Worm (Caenorhabditis elegans) whole organism, young adult: Measurements from ENCODE around the gene frpr-8.

Experiments used
- B0261.1 ChIP-seq: sonication (generic microtip); optimal IDR thresholded peaks from 2 replicates; lab custom pipeline; 2016; ENCODE audit warnings: mild to moderate bottlenecking, missing genetic modification characterization, moderate library complexity, missing compliant biosample characterization
- F22D6.2 ChIP-seq: sonication (generic microtip); optimal IDR thresholded peaks from 2 replicates; lab custom pipeline; 2016; ENCODE audit warnings: mild to moderate bottlenecking, missing genetic modification characterization, missing compliant biosample characterization
- F52B5.7 ChIP-seq: sonication (generic microtip); optimal IDR thresholded peaks from 2 replicates; lab custom pipeline; 2016; ENCODE audit warnings: mild to moderate bottlenecking, missing genetic modification characterization, missing compliant biosample characterization
- F57A8.1 ChIP-seq: fragments of 200-800 bp; sonication (Bioruptor generic); optimal IDR thresholded peaks from 2 replicates; lab custom pipeline; 2018; ENCODE audit warnings: mild to moderate bottlenecking, missing genetic modification characterization, moderate library complexity, missing compliant biosample characterization
- K11D2.4 ChIP-seq: fragments of 200-800 bp; sonication (Bioruptor generic); IDR thresholded peaks from 2 replicates; pipeline ENCODE4 v1.3.6; 2022; ENCODE audit warnings: missing genetic modification reagents, missing genetic modification characterization, missing compliant biosample characterization
- Y67H2A.10 ChIP-seq: fragments of 200-800 bp; sonication (Bioruptor generic); conservative IDR thresholded peaks from 2 replicates; pipeline ENCODE4 v1.3.6; 2022; ENCODE audit warnings: missing genetic modification reagents, missing genetic modification characterization, missing compliant biosample characterization
- aptf-3 ChIP-seq: fragments of 200-800 bp; sonication (Bioruptor generic); IDR thresholded peaks from 2 replicates; pipeline ENCODE4 v1.3.6; 2022; ENCODE audit warnings: missing genetic modification characterization, missing compliant biosample characterization
- atf-7 ChIP-seq: sonication (generic microtip); optimal IDR thresholded peaks from 2 replicates; lab custom pipeline; 2017; ENCODE audit warnings: mild to moderate bottlenecking, missing genetic modification characterization, missing compliant biosample characterization
- bed-1 ChIP-seq: fragments of 200-800 bp; sonication (Bioruptor generic); IDR thresholded peaks from 2 replicates; pipeline ENCODE4 v1.3.6; 2022; ENCODE audit warnings: missing genetic modification reagents, missing genetic modification characterization, missing compliant biosample characterization
- ccch-3 ChIP-seq: fragments of 200-800 bp; sonication (Bioruptor generic); optimal IDR thresholded peaks from 2 replicates; lab custom pipeline; 2018; ENCODE audit warnings: mild to moderate bottlenecking, missing genetic modification characterization, missing compliant biosample characterization
- ceh-100 ChIP-seq: fragments of 200-800 bp; sonication (Bioruptor generic); IDR thresholded peaks from 2 replicates; pipeline ENCODE4 v1.3.6; 2022; ENCODE audit warnings: missing genetic modification reagents, missing genetic modification characterization, missing compliant biosample characterization
- ceh-91 ChIP-seq: fragments of 200-800 bp; sonication (Bioruptor generic); IDR thresholded peaks from 2 replicates; pipeline ENCODE4 v1.3.6; 2022; ENCODE audit warnings: missing genetic modification reagents, missing genetic modification characterization, missing compliant biosample characterization
- dpl-1 ChIP-seq: fragments of 150-350 bp; optimal IDR thresholded peaks from 2 replicates; lab custom pipeline; 2014; ENCODE audit warnings: missing biosample characterization, missing genetic modification reagents, missing genetic modification characterization
- efl-1 ChIP-seq: fragments of 150-350 bp; optimal IDR thresholded peaks from 2 replicates; lab custom pipeline; 2014; ENCODE audit warnings: missing biosample characterization, missing genetic modification reagents, missing genetic modification characterization
- fkh-3 ChIP-seq: sonication (generic microtip); optimal IDR thresholded peaks from 2 replicates; lab custom pipeline; 2016; ENCODE audit warnings: mild to moderate bottlenecking, missing genetic modification characterization, missing compliant biosample characterization
- hlh-12 ChIP-seq: sonication (generic microtip); optimal IDR thresholded peaks from 2 replicates; lab custom pipeline; 2016; ENCODE audit warnings: missing genetic modification characterization, missing compliant biosample characterization
- hlh-26 ChIP-seq: fragments of 200-800 bp; sonication (Bioruptor generic); conservative IDR thresholded peaks from 2 replicates; pipeline ENCODE4 v1.3.6; 2022; ENCODE audit warnings: missing genetic modification reagents, missing genetic modification characterization, missing compliant biosample characterization
- hrde-1 ChIP-seq: sonication (generic microtip); optimal IDR thresholded peaks from 2 replicates; lab custom pipeline; 2016; ENCODE audit warnings: missing genetic modification characterization, mild to moderate bottlenecking, missing compliant biosample characterization, moderate library complexity, missing genotype, missing genetic modification reagents, borderline replicate concordance
- hsf-1 ChIP-seq: fragments of 200-800 bp; sonication (Bioruptor generic); IDR thresholded peaks from 2 replicates; pipeline ENCODE4 v1.3.6; 2022; ENCODE audit warnings: missing genetic modification reagents, missing genetic modification characterization, missing compliant biosample characterization
- lin-26 ChIP-seq: fragments of 200-800 bp; sonication (Bioruptor generic); IDR thresholded peaks from 2 replicates; pipeline ENCODE4 v1.3.6; 2022; ENCODE audit warnings: missing genetic modification reagents, missing genetic modification characterization, missing compliant biosample characterization
- lir-1 ChIP-seq: fragments of 200-800 bp; sonication (Bioruptor generic); conservative IDR thresholded peaks from 2 replicates; pipeline ENCODE4 v1.3.6; 2022; ENCODE audit warnings: missing genetic modification reagents, missing genetic modification characterization, missing compliant biosample characterization
- lsy-27 ChIP-seq: sonication (generic microtip); optimal IDR thresholded peaks from 2 replicates; lab custom pipeline; 2017; ENCODE audit warnings: missing genetic modification characterization, mild to moderate bottlenecking, missing compliant biosample characterization, antibody characterized with exemption, missing genotype, borderline replicate concordance; ENCODE audit not compliant: insufficient read depth
- mcd-1 ChIP-seq: fragments of 200-800 bp; sonication (Bioruptor generic); IDR thresholded peaks from 2 replicates; pipeline ENCODE4 v1.3.6; 2022; ENCODE audit warnings: missing genetic modification reagents, missing genetic modification characterization, missing compliant biosample characterization
- nfya-2 ChIP-seq: fragments of 200-800 bp; sonication (Bioruptor generic); IDR thresholded peaks from 2 replicates; pipeline ENCODE4 v1.3.6; 2022; ENCODE audit warnings: missing genetic modification reagents, missing genetic modification characterization, missing compliant biosample characterization
- rec-8 ChIP-seq, 2 experiments: sonication (generic microtip); optimal IDR thresholded peaks; 2 replicates each; lab custom pipeline; 2016; ENCODE audit warnings: mild to moderate bottlenecking in 2 of 2, missing genetic modification characterization in 2 of 2, missing genetic modification reagents in 2 of 2, missing genotype in 2 of 2, missing biosample characterization in 1 of 2, missing compliant biosample characterization in 1 of 2, moderate library complexity in 1 of 2
- sdz-38 ChIP-seq: sonication (generic microtip); optimal IDR thresholded peaks from 2 replicates; lab custom pipeline; 2016; ENCODE audit warnings: missing genotype, missing genetic modification characterization, missing compliant biosample characterization
- snpc-1.1 ChIP-seq: sonication (generic microtip); optimal IDR thresholded peaks from 2 replicates; lab custom pipeline; 2017; ENCODE audit warnings: missing genetic modification characterization, mild to moderate bottlenecking, missing compliant biosample characterization, antibody characterized with exemption, moderate library complexity, missing genotype, missing genetic modification reagents; ENCODE audit not compliant: insufficient read depth
- snpc-3.4 ChIP-seq: sonication (generic microtip); optimal IDR thresholded peaks from 2 replicates; lab custom pipeline; 2017; ENCODE audit warnings: missing genetic modification characterization, mild to moderate bottlenecking, missing compliant biosample characterization, antibody characterized with exemption, moderate library complexity, missing genotype, missing genetic modification reagents
- snpc-4 ChIP-seq, 5 experiments: fragments of 150-350 bp in 1 of 5; sonication (generic microtip) in 4 of 5; optimal IDR thresholded peaks; 2 replicates each; lab custom pipeline; 2014 to 2018; ENCODE audit warnings: missing genetic modification characterization in 5 of 5, missing biosample characterization in 3 of 5, antibody characterized with exemption in 2 of 5, mild to moderate bottlenecking in 2 of 5, missing compliant biosample characterization in 2 of 5, missing genotype in 2 of 5, moderate library complexity in 2 of 5, missing genetic modification reagents in 1 of 5
- xnd-1 ChIP-seq: sonication (generic microtip); optimal IDR thresholded peaks from 2 replicates; lab custom pipeline; 2016; ENCODE audit warnings: missing genotype, missing genetic modification reagents, missing genetic modification characterization, missing compliant biosample characterization
- ztf-3 ChIP-seq: fragments of 200-800 bp; sonication (Bioruptor generic); optimal IDR thresholded peaks from 2 replicates; lab custom pipeline; 2018; ENCODE audit warnings: mild to moderate bottlenecking, missing genetic modification characterization, missing compliant biosample characterization

frpr-8 gene

ce11 chrX:8677320-8677719 is 20.3 kb upstream of the frpr-8 start:
- TF ChIP-seq atf-7 (tag; lab: Kevin White, UChicago) (no peak), xnd-1 (tag; lab: Kevin White, UChicago) (no peak), sdz-38 (tag; lab: Kevin White, UChicago) (no peak), snpc-4 (GFP tag; optimal IDR thresholded peaks at IDR 0.05; lab: Kevin White, UChicago) (no peak), snpc-4 (tag; optimal IDR thresholded peaks at IDR 0.05; lab: Kevin White, UChicago) (no peak), ceh-100 (no peak), nfya-2 (GFP tag; lab: Robert Waterston, UW) (no peak), hlh-12 (tag; lab: Kevin White, UChicago) (no peak), lsy-27 (no peak), dpl-1 (no peak), B0261.1 (tag; lab: Kevin White, UChicago) (no peak), ceh-91 (GFP tag; lab: Robert Waterston, UW) (no peak), Y67H2A.10 (GFP tag; lab: Robert Waterston, UW) (no peak), ccch-3 (GFP tag; lab: Kevin White, UChicago) (no peak), hlh-26 (GFP tag; lab: Robert Waterston, UW) (no peak), mcd-1 (no peak), aptf-3 (GFP tag; lab: Robert Waterston, UW) (no peak)

ce11 chrX:8677873-8678272 is 19.7 kb upstream of the frpr-8 start:
- no peak for TF ChIP-seq aptf-3 (GFP tag; lab: Robert Waterston, UW)

ce11 chrX:8681600-8681999 is 16.0 kb upstream of the frpr-8 start, which contains the start of gene K09E2.1:
TSS of gene K09E2.1 (plus strand) at chrX:8681900.
- no peak for TF ChIP-seq rec-8 (tag; optimal IDR thresholded peaks at IDR 0.05; lab: Kevin White, UChicago)
- TF ChIP-seq lin-26 (GFP tag; lab: Robert Waterston, UW): no peak
- no peak for TF ChIP-seq hrde-1 (tag; lab: Kevin White, UChicago)
- no peak for TF ChIP-seq K11D2.4 (GFP tag; lab: Robert Waterston, UW)
- TF ChIP-seq F57A8.1: no peak
- TF ChIP-seq fkh-3 (tag; lab: Kevin White, UChicago): no peak
- TF ChIP-seq F52B5.7: no peak
- TF ChIP-seq efl-1 (GFP tag; lab: Kevin White, UChicago): no peak
- no peak for TF ChIP-seq lir-1 (GFP tag; lab: Robert Waterston, UW)
- TF ChIP-seq aptf-3 (GFP tag; lab: Robert Waterston, UW): no peak
- TF ChIP-seq ztf-3 (GFP tag; lab: Kevin White, UChicago): no peak
- TF ChIP-seq bed-1 (GFP tag; lab: Robert Waterston, UW): no peak
- TF ChIP-seq F22D6.2 (tag; lab: Kevin White, UChicago): no peak

ce11 chrX:8703664-8704356 is 6.2 kb downstream of the frpr-8 start, which contains the start of gene jbts-14:
TSS of gene jbts-14 (plus strand) at chrX:8704306.
- peak; percentile 63 for TF ChIP-seq snpc-4 (GFP tag; optimal IDR thresholded peaks at IDR 0.05; lab: Kevin White, UChicago)
- TF ChIP-seq snpc-4 (tag; optimal IDR thresholded peaks at IDR 0.05; lab: Kevin White, UChicago): peak in 2 of 4 experiments; percentile 80 to 90
- TF ChIP-seq snpc-1.1 (tag; lab: Kevin White, UChicago): peak; percentile 86
- TF ChIP-seq hrde-1 (tag; lab: Kevin White, UChicago): no peak
- peak; percentile 30 for TF ChIP-seq snpc-3.4 (tag; lab: Kevin White, UChicago)
- TF ChIP-seq hsf-1 (GFP tag; lab: Robert Waterston, UW): no peak
- TF ChIP-seq, all 124 proteins: peak for 3
